Worm (Caenorhabditis elegans): Measurements from ENCODE around the gene F56B3.4.

F56B3.4 gene

DNA sequence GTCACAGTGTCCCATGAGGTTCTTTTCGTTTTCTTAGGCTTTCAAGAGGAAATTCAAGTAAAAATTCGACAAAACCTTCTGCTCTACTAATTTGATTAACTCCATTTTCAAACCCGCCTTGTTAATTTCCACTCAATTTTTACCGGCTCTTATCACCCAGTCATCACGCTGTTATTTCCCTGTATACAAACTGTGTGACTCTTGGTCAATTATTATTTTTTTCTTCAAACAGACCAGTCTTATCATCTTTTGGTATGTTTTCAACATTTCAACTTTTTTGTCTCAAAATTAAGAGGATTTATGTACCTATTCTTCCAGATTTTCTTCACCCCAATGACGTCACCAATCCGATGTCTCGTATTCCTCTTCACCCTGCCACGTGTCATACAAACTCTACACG, 15.6 kb downstream of the F56B3.4 start, which contains the start of gene ugt-52:
Gene ugt-52 (plus strand): TSS at position 301 of the 400 bp plus-strand sequence.
- TF ChIP-seq nhr-80 (tag; optimal IDR thresholded peaks at IDR 0.05) (peak; percentile 30), mes-4 (tag; optimal IDR thresholded peaks at IDR 0.05) (no peak)

DNA sequence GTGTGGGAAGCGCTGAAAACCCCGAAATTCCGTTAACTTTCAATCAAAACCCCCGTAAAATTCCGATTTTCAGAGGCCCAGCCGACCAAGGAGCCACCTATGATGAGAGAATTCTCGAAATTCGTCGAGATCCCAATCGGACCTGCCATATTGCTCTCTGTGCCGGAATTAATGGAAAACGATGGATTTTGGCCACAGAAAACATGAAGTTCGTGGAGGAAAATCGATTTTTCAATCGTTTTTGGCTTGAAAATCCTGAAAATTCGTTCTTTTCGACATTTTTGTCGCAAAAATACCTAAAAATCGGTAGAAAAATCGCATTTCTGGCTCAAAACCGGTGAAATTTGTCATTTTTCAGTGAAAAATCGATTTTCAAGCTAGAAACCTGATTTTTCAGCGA, 20.5 kb downstream of the F56B3.4 start:
- no peak for TF ChIP-seq akir-1 (GFP tag; optimal IDR thresholded peaks at IDR 0.05)
- no peak for TF ChIP-seq nhr-27 (tag; optimal IDR thresholded peaks at IDR 0.05)
- no peak for TF ChIP-seq aptf-3 (GFP tag; IDR thresholded peaks at IDR 0.05)
- no peak for TF ChIP-seq lsl-1 (GFP tag; optimal IDR thresholded peaks at IDR 0.05)

DNA sequence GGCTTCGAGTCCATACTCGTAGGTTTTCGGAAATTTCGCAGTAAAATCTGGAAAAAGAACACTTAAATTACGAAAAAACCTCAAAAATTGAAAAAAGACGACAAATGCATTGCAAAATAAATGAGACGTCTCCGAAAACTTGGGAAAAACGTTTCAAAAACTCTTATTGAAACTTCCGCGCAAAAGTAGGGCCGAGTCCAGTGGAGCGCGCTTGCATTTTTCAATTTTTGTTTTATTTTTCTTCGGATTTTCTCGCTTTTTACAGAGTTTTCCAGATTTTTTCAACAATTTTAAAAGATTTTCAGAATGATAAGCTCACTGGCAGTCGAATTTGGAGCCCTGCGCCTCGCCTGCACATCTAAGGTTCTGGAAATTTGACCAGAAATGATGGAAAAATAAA, 21.1 kb downstream of the F56B3.4 start, which contains the start of gene mrpl-2:
Gene mrpl-2 (plus strand): TSS at position 307 of the 400 bp plus-strand sequence.
- TF ChIP-seq Y95B8A.8 (GFP tag; IDR thresholded peaks at IDR 0.05) (no peak), lin-54 (GFP tag; optimal IDR thresholded peaks at IDR 0.05) (peak; percentile 37), gei-17 (GFP tag; optimal IDR thresholded peaks at IDR 0.05) (no peak), hsf-1 (GFP tag; IDR thresholded peaks at IDR 0.05) (no peak), lsl-1 (GFP tag; optimal IDR thresholded peaks at IDR 0.05) (no peak), sptf-2 (GFP tag; optimal IDR thresholded peaks at IDR 0.05) (no peak), pbrm-1 (GFP tag; IDR thresholded peaks at IDR 0.05) (no peak), ets-4 (GFP tag; optimal IDR thresholded peaks at IDR 0.05) (no peak), chd-7 (tag; optimal IDR thresholded peaks at IDR 0.05) (no peak), rpc-1 (optimal IDR thresholded peaks at IDR 0.05) (no peak), rpc-1 (tag; optimal IDR thresholded peaks at IDR 0.05) (no peak), unc-62 (GFP tag; optimal IDR thresholded peaks at IDR 0.05) (no peak), snpc-3.4 (tag; optimal IDR thresholded peaks at IDR 0.05) (no peak), hmg-20 (GFP tag; IDR thresholded peaks at IDR 0.05) (no peak), fkh-3 (tag; optimal IDR thresholded peaks at IDR 0.05) (no peak), efl-1 (GFP tag; optimal IDR thresholded peaks at IDR 0.05) (peak; percentile 55), F39B2.1 (GFP tag; IDR thresholded peaks at IDR 0.05) (no peak), B0336.3 (GFP tag; IDR thresholded peaks at IDR 0.05) (no peak), let-607 (tag; optimal IDR thresholded peaks at IDR 0.05) (no peak), let-526 (GFP tag; IDR thresholded peaks at IDR 0.05) (no peak), F10E7.11 (tag; optimal IDR thresholded peaks at IDR 0.05) (no peak), dpl-1 (GFP tag; optimal IDR thresholded peaks at IDR 0.05) (peak; percentile 24), ztf-25 (GFP tag; IDR thresholded peaks at IDR 0.05) (no peak), lin-35 (GFP tag; optimal IDR thresholded peaks at IDR 0.05) (peak in 1 of 3 experiments; percentile 34), F57C9.4 (tag; optimal IDR thresholded peaks at IDR 0.05) (no peak), B0035.1 (tag; optimal IDR thresholded peaks at IDR 0.05) (no peak), aptf-2 (GFP tag; conservative IDR thresholded peaks at IDR 0.05) (no peak), hmg-1.2 (GFP tag; IDR thresholded peaks at IDR 0.05) (no peak), D2030.7 (GFP tag; IDR thresholded peaks at IDR 0.05) (no peak), B0019.2 (GFP tag; conservative IDR thresholded peaks at IDR 0.05) (no peak), lag-1 (GFP tag; IDR thresholded peaks at IDR 0.05) (no peak), nhr-90 (tag; optimal IDR thresholded peaks at IDR 0.05) (no peak), mcd-1 (GFP tag; IDR thresholded peaks at IDR 0.05) (peak; percentile 85), F49E8.2 (tag; optimal IDR thresholded peaks at IDR 0.05; ENCODE audit: insufficient read depth) (no peak), F33H1.4 (GFP tag; IDR thresholded peaks at IDR 0.05) (no peak), rcor-1 (GFP tag; IDR thresholded peaks at IDR 0.05) (no peak), ztf-18 (tag; optimal IDR thresholded peaks at IDR 0.05) (no peak), Y53F4B.3 (GFP tag; IDR thresholded peaks at IDR 0.05) (no peak), nhr-179 (tag; optimal IDR thresholded peaks at IDR 0.05) (no peak)
